Worm (Caenorhabditis elegans) whole organism, L4/young adult: ENCODE measurements around the gene Y32G9A.5.

Experiments
- W03F9.2 ChIP-seq: fragments of 150-350 bp; optimal IDR thresholded peaks from 2 replicates; lab custom pipeline; 2014; ENCODE audit warnings: missing biosample characterization, missing genetic modification characterization
- dao-5 ChIP-seq: sonication (generic microtip); optimal IDR thresholded peaks from 2 replicates; lab custom pipeline; 2016; ENCODE audit warnings: missing genotype, missing genetic modification characterization, moderate library complexity, missing compliant biosample characterization
- him-1 ChIP-seq: sonication (generic microtip); optimal IDR thresholded peaks from 2 replicates; lab custom pipeline; 2016; ENCODE audit warnings: missing genotype, missing genetic modification reagents, missing genetic modification characterization, missing compliant biosample characterization

DNA sequence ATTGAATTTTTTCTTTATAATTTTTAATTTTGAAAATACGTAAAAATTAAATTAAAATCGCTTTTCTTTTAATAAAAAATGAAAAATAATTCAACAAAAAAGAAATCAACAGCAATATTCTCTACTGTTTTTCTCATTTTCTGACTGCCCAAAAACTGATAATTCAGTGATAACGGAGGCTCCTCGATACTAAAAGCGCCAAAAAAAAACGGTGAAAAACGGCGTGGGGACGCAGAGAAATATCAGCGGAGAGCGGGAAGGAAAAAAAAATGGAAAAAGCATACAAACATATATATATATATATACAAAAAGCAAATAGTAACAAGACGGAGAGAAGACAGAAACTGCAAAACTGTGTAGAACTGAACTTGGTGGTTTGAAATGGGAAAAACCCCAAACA, 24.3 kb upstream of the Y32G9A.5 start:
- TF ChIP-seq him-1 (tag; lab: Kevin White, UChicago) (no peak), dao-5 (tag; lab: Kevin White, UChicago) (no peak), W03F9.2 (no peak)
